Fruit fly (Drosophila melanogaster) whole organism, embryonic: ENCODE measurements around the gene CG5986.
A peak's percentile ranks its signal among the peaks of the same experiment; 100 is the strongest.

Source experiments
- Atf6 ChIP-seq: fragments of 200-800 bp; sonication (Bioruptor generic); IDR thresholded peaks from 2 replicates; pipeline ENCODE4 v1.3.6; 2022; ENCODE audit warnings: missing biosample characterization, missing genetic modification characterization
- BEAF-32 ChIP-seq: fragments of 200-800 bp; sonication (Bioruptor generic); optimal IDR thresholded peaks from 3 replicates; lab custom pipeline; 2017; ENCODE audit warnings: missing biosample characterization, missing genetic modification characterization, mild to moderate bottlenecking, moderate library complexity, missing genetic modification reagents
- CG10543 ChIP-seq: fragments of 200-800 bp; sonication (Bioruptor generic); optimal IDR thresholded peaks from 3 replicates; lab custom pipeline; 2017; ENCODE audit warnings: missing biosample characterization, mild to moderate bottlenecking, missing genetic modification characterization, moderate library complexity
- CG11398 ChIP-seq: fragments of 200-800 bp; sonication (Bioruptor generic); optimal IDR thresholded peaks from 2 replicates; lab custom pipeline; 2016; ENCODE audit warnings: missing biosample characterization, missing genetic modification characterization
- CG12659 ChIP-seq: fragments of 200-800 bp; sonication (Bioruptor generic); optimal IDR thresholded peaks from 3 replicates; lab custom pipeline; 2017; ENCODE audit warnings: mild to moderate bottlenecking, missing biosample characterization, missing genetic modification reagents, missing genetic modification characterization
- CG13424 ChIP-seq: fragments of 200-800 bp; sonication (Bioruptor generic); optimal IDR thresholded peaks from 2 replicates; lab custom pipeline; 2019; ENCODE audit warnings: missing biosample characterization, mild to moderate bottlenecking, missing genetic modification characterization, moderate library complexity
- CG15479 ChIP-seq: fragments of 200-800 bp; sonication (Bioruptor generic); optimal IDR thresholded peaks from 3 replicates; lab custom pipeline; 2019; ENCODE audit warnings: missing biosample characterization, mild to moderate bottlenecking, missing genetic modification characterization, moderate library complexity
- CG15696 ChIP-seq: fragments of 200-800 bp; sonication (Bioruptor generic); optimal IDR thresholded peaks from 2 replicates; lab custom pipeline; 2019; ENCODE audit warnings: missing biosample characterization, mild to moderate bottlenecking, missing genetic modification characterization, moderate library complexity
- CG2116 ChIP-seq: fragments of 200-800 bp; sonication (Bioruptor generic); optimal IDR thresholded peaks from 3 replicates; lab custom pipeline; 2018; ENCODE audit warnings: missing biosample characterization, mild to moderate bottlenecking, missing genetic modification characterization
- CG32767 ChIP-seq: fragments of 200-800 bp; sonication (Bioruptor generic); IDR thresholded peaks from 2 replicates; pipeline ENCODE4 v1.3.6; 2022; ENCODE audit warnings: missing biosample characterization, missing genetic modification characterization
- CG34224 ChIP-seq: fragments of 200-800 bp; sonication (Bioruptor generic); IDR thresholded peaks from 3 replicates; pipeline ENCODE4 v1.3.6; 2022; ENCODE audit warnings: missing biosample characterization, missing genetic modification characterization; ENCODE audit not compliant: partially characterized antibody
- CG4360 ChIP-seq: fragments of 200-800 bp; sonication (Bioruptor generic); IDR thresholded peaks from 2 replicates; pipeline ENCODE4 v1.3.6; 2022; ENCODE audit warnings: missing biosample characterization, missing genetic modification characterization
- CG4424 ChIP-seq: fragments of 200-800 bp; sonication (Bioruptor generic); optimal IDR thresholded peaks from 3 replicates; lab custom pipeline; 2016; ENCODE audit warnings: missing biosample characterization, missing genetic modification characterization
- CG5180 ChIP-seq: fragments of 200-800 bp; sonication (Bioruptor generic); optimal IDR thresholded peaks from 3 replicates; lab custom pipeline; 2017; ENCODE audit warnings: missing biosample characterization, missing genetic modification characterization, mild to moderate bottlenecking, moderate library complexity, missing genetic modification reagents
- CG6254 ChIP-seq: fragments of 200-800 bp; sonication (Bioruptor generic); optimal IDR thresholded peaks from 3 replicates; lab custom pipeline; 2017; ENCODE audit warnings: mild to moderate bottlenecking, missing biosample characterization, missing genetic modification reagents, missing genetic modification characterization
- CG6765 ChIP-seq: fragments of 200-800 bp; sonication (Bioruptor generic); optimal IDR thresholded peaks from 3 replicates; lab custom pipeline; 2017; ENCODE audit warnings: missing biosample characterization, mild to moderate bottlenecking, missing genetic modification characterization
- CG8089 ChIP-seq: fragments of 200-800 bp; sonication (Bioruptor generic); optimal IDR thresholded peaks from 3 replicates; lab custom pipeline; 2016; ENCODE audit warnings: missing biosample characterization, missing genetic modification characterization
- CG8290 ChIP-seq, 3 experiments: fragments of 200-800 bp; sonication (Bioruptor generic); optimal IDR thresholded peaks; 2 replicates each; lab custom pipeline; 2016 to 2019; ENCODE audit warnings: missing biosample characterization in 3 of 3, missing genetic modification characterization in 3 of 3, mild to moderate bottlenecking in 2 of 3, moderate library complexity in 1 of 3
- CG8944 ChIP-seq: fragments of 200-800 bp; sonication (Bioruptor generic); optimal IDR thresholded peaks from 3 replicates; lab custom pipeline; 2016; ENCODE audit warnings: missing biosample characterization, missing genetic modification characterization
- CG9437 ChIP-seq: fragments of 200-800 bp; sonication (Bioruptor generic); optimal IDR thresholded peaks from 2 replicates; lab custom pipeline; 2018; ENCODE audit warnings: missing biosample characterization, mild to moderate bottlenecking, missing genetic modification characterization
- CrebB ChIP-seq: fragments of 200-800 bp; sonication (Bioruptor generic); optimal IDR thresholded peaks from 3 replicates; lab custom pipeline; 2018; ENCODE audit warnings: missing biosample characterization, mild to moderate bottlenecking, missing genetic modification characterization
- Dad ChIP-seq: fragments of 200-800 bp; sonication (Bioruptor generic); optimal IDR thresholded peaks from 3 replicates; lab custom pipeline; 2016; ENCODE audit warnings: missing biosample characterization, missing genetic modification characterization
- Ets97D ChIP-seq: fragments of 200-800 bp; sonication (Bioruptor generic); optimal IDR thresholded peaks from 3 replicates; lab custom pipeline; 2016; ENCODE audit warnings: missing biosample characterization, missing genetic modification characterization
- HLH4C ChIP-seq: fragments of 200-800 bp; sonication (Bioruptor generic); IDR thresholded peaks from 3 replicates; pipeline ENCODE4 v1.3.6; 2022; ENCODE audit warnings: missing biosample characterization, missing genetic modification characterization; ENCODE audit not compliant: partially characterized antibody
- MTF-1 ChIP-seq: fragments of 200-800 bp; sonication (Bioruptor generic); optimal IDR thresholded peaks from 2 replicates; lab custom pipeline; 2018; ENCODE audit warnings: missing biosample characterization, mild to moderate bottlenecking, missing genetic modification characterization, borderline replicate concordance
- Med ChIP-seq: fragments of 200-800 bp; sonication (Bioruptor generic); peaks from one replicate; lab custom pipeline; 2016; ENCODE audit warnings: missing biosample characterization, missing genetic modification characterization, mild to moderate bottlenecking, inconsistent platforms, moderate library complexity
- Neu2 ChIP-seq: fragments of 200-800 bp; sonication (Bioruptor generic); optimal IDR thresholded peaks from 3 replicates; lab custom pipeline; 2016; ENCODE audit warnings: missing biosample characterization, missing genetic modification characterization, borderline replicate concordance
- Nf-YB ChIP-seq: fragments of 200-800 bp; sonication (Bioruptor generic); optimal IDR thresholded peaks from 3 replicates; lab custom pipeline; 2019; ENCODE audit warnings: missing biosample characterization, mild to moderate bottlenecking, missing genetic modification characterization, moderate library complexity
- Nf-YC ChIP-seq: fragments of 200-800 bp; optimal IDR thresholded peaks from 3 replicates; lab custom pipeline; 2019; ENCODE audit warnings: missing biosample characterization, mild to moderate bottlenecking, missing genetic modification characterization, moderate library complexity
- Sin3A ChIP-seq: fragments of >200 bp; optimal IDR thresholded peaks from 2 replicates; lab custom pipeline; 2018
- bcd ChIP-seq: fragments of 200-800 bp; sonication (Bioruptor generic); optimal IDR thresholded peaks from 2 replicates; lab custom pipeline; 2017; ENCODE audit warnings: missing biosample characterization, mild to moderate bottlenecking, missing genetic modification characterization
- chinmo ChIP-seq: fragments of 200-800 bp; sonication (Bioruptor generic); IDR thresholded peaks from 4 replicates; pipeline ENCODE4 v1.3.6; 2022; ENCODE audit warnings: missing biosample characterization, missing genetic modification characterization; ENCODE audit not compliant: partially characterized antibody
- corto ChIP-seq: fragments of 200-800 bp; sonication (Bioruptor generic); optimal IDR thresholded peaks from 2 replicates; lab custom pipeline; 2016; ENCODE audit warnings: missing biosample characterization, mild to moderate bottlenecking, missing genetic modification characterization, moderate library complexity
- ewg ChIP-seq: fragments of 200-800 bp; sonication (Bioruptor generic); optimal IDR thresholded peaks from 3 replicates; lab custom pipeline; 2017; ENCODE audit warnings: mild to moderate bottlenecking, missing biosample characterization, missing genetic modification reagents, missing genetic modification characterization
- exex ChIP-seq: fragments of 200-800 bp; sonication (Bioruptor generic); optimal IDR thresholded peaks from 4 replicates; lab custom pipeline; 2018; ENCODE audit warnings: missing biosample characterization, mild to moderate bottlenecking, missing genetic modification characterization, moderate library complexity
- gem ChIP-seq: fragments of 200-800 bp; sonication (Bioruptor generic); optimal IDR thresholded peaks from 2 replicates; lab custom pipeline; 2019; ENCODE audit warnings: missing biosample characterization, mild to moderate bottlenecking, missing genetic modification characterization, moderate library complexity
- grn ChIP-seq: fragments of 200-800 bp; sonication (Bioruptor generic); optimal IDR thresholded peaks from 3 replicates; lab custom pipeline; 2017; ENCODE audit warnings: missing biosample characterization, missing genetic modification characterization
- her ChIP-seq: fragments of 200-800 bp; sonication (Bioruptor generic); optimal IDR thresholded peaks from 2 replicates; lab custom pipeline; 2016; ENCODE audit warnings: missing biosample characterization, missing genetic modification characterization
- hth ChIP-seq: fragments of >200 bp; optimal IDR thresholded peaks from 2 replicates; lab custom pipeline; 2017; ENCODE audit warnings: inconsistent platforms
- ind ChIP-seq: fragments of 200-800 bp; sonication (Bioruptor generic); optimal IDR thresholded peaks from 3 replicates; lab custom pipeline; 2016; ENCODE audit warnings: missing biosample characterization, missing genetic modification characterization
- lbe ChIP-seq: fragments of 200-800 bp; sonication (Bioruptor generic); optimal IDR thresholded peaks from 2 replicates; lab custom pipeline; 2016; ENCODE audit warnings: missing biosample characterization, mild to moderate bottlenecking, missing genetic modification characterization
- lilli ChIP-seq: fragments of 200-800 bp; sonication (Bioruptor generic); optimal IDR thresholded peaks from 3 replicates; lab custom pipeline; 2016; ENCODE audit warnings: missing biosample characterization, missing genetic modification characterization
- pros ChIP-seq: fragments of 200-800 bp; sonication (Bioruptor generic); optimal IDR thresholded peaks from 3 replicates; lab custom pipeline; 2019; ENCODE audit warnings: missing biosample characterization, mild to moderate bottlenecking, missing genetic modification characterization, moderate library complexity
- pum ChIP-seq: fragments of 200-800 bp; sonication (Bioruptor generic); optimal IDR thresholded peaks from 2 replicates; lab custom pipeline; 2016; ENCODE audit warnings: missing biosample characterization, missing genetic modification characterization
- stwl ChIP-seq: fragments of 200-800 bp; sonication (Bioruptor generic); optimal IDR thresholded peaks from 3 replicates; lab custom pipeline; 2018; ENCODE audit warnings: missing biosample characterization, mild to moderate bottlenecking, missing genetic modification characterization, moderate library complexity
- vnd ChIP-seq: fragments of 200-800 bp; sonication (Bioruptor generic); IDR thresholded peaks from 3 replicates; pipeline ENCODE4 v1.3.6; 2022; ENCODE audit warnings: missing biosample characterization, missing genetic modification characterization; ENCODE audit not compliant: partially characterized antibody
- zen ChIP-seq: fragments of 200-800 bp; sonication (Bioruptor generic); optimal IDR thresholded peaks from 3 replicates; lab custom pipeline; 2018; ENCODE audit warnings: missing biosample characterization, mild to moderate bottlenecking, missing genetic modification characterization, moderate library complexity
- zfh1 ChIP-seq: fragments of 200-800 bp; sonication (Bioruptor generic); IDR thresholded peaks from 3 replicates; pipeline ENCODE4 v1.3.6; 2022; ENCODE audit warnings: missing biosample characterization, missing genetic modification characterization

CG5986 gene

dm6 chr3R:24050690-24051440, 3.3 kb downstream of the CG5986 start, which contains the start of the genes Atg6 and Pisd (continued):
- no peak for TF ChIP-seq CG5180 (GFP tag; lab: Kevin White, UChicago)
- TF ChIP-seq CG2116 (GFP tag; lab: Kevin White, UChicago) = peak; percentile 52
- peak; percentile 90 for TF ChIP-seq pros (GFP tag; lab: Kevin White, UChicago)
- no peak for TF ChIP-seq pum (GFP tag; lab: Kevin White, UChicago)
- TF ChIP-seq HLH4C = 0 out of 3 replicates have a peak, but pooled peaks have one; percentile 32
- TF ChIP-seq CG4424 (GFP tag; lab: Kevin White, UChicago) = no peak
- peak; percentile 75 for TF ChIP-seq Sin3A (lab: Kevin White, UChicago)
- no peak for TF ChIP-seq CG32767 (GFP tag; lab: Robert Waterston, UW)
- TF ChIP-seq CG6765 (GFP tag; lab: Kevin White, UChicago) = no peak
- TF ChIP-seq chinmo = peak; percentile 77; the same call in 2 of the 4 replicates
- TF ChIP-seq CG12659 (GFP tag; lab: Kevin White, UChicago) = peak; percentile 36
- TF ChIP-seq Nf-YB (GFP tag; lab: Kevin White, UChicago) = peak; percentile 13
- no peak for TF ChIP-seq CG8944 (GFP tag; lab: Kevin White, UChicago)
- peak; percentile 83 for TF ChIP-seq CG10543
- TF ChIP-seq BEAF-32 (GFP tag; lab: Kevin White, UChicago) = peak; percentile 44
- TF ChIP-seq CG9437 (GFP tag; lab: Kevin White, UChicago) = peak; percentile 1
- TF ChIP-seq vnd (GFP tag; lab: Robert Waterston, UW) = 0 out of 3 replicates have a peak, but pooled peaks have one; percentile 1
- TF ChIP-seq stwl (tag; lab: Kevin White, UChicago) = peak; percentile 53
- peak; percentile 89 for TF ChIP-seq Med (GFP tag; lab: Kevin White, UChicago)
- no peak for TF ChIP-seq CG6254 (GFP tag; lab: Kevin White, UChicago)
- peak; percentile 5 for TF ChIP-seq bcd (GFP tag; lab: Kevin White, UChicago)
- TF ChIP-seq Neu2 (GFP tag; lab: Kevin White, UChicago) = peak; percentile 54
- TF ChIP-seq zfh1 = no peak
- TF ChIP-seq Nf-YC (tag; lab: Kevin White, UChicago) = peak; percentile 47
- TF ChIP-seq CG15479 = peak; percentile 11
- TF ChIP-seq exex (tag; lab: Kevin White, UChicago) = peak; percentile 55
- no peak for TF ChIP-seq CG15696 (tag; lab: Kevin White, UChicago)
- TF ChIP-seq CG11398 (GFP tag; lab: Kevin White, UChicago) = no peak
- TF ChIP-seq gem (tag; lab: Kevin White, UChicago) = peak; percentile 25
- peak; percentile 34 for TF ChIP-seq lilli (GFP tag; lab: Kevin White, UChicago)
- TF ChIP-seq CrebB (tag; lab: Kevin White, UChicago) = peak; percentile 40
- no peak for TF ChIP-seq MTF-1 (GFP tag; lab: Kevin White, UChicago)
- TF ChIP-seq Ets97D = no peak
- TF ChIP-seq her (GFP tag; lab: Kevin White, UChicago) = peak; percentile 29
- no peak for TF ChIP-seq hth (lab: Kevin White, UChicago)
- no peak for TF ChIP-seq lbe (GFP tag; lab: Kevin White, UChicago)
- TF ChIP-seq Atf6 (GFP tag; lab: Robert Waterston, UW) = peak; percentile 53
- TF ChIP-seq CG13424 = peak; percentile 28
- TF ChIP-seq CG4360 = peak; percentile 82
- peak; percentile 26 for TF ChIP-seq ind (GFP tag; lab: Kevin White, UChicago)
- no peak for TF ChIP-seq CG8290 (GFP tag; optimal IDR thresholded peaks at IDR 0.05; lab: Kevin White, UChicago)
- peak in 1 of 2 experiments; percentile 45 for TF ChIP-seq CG8290 (tag; optimal IDR thresholded peaks at IDR 0.05; lab: Kevin White, UChicago)
- TF ChIP-seq zen (tag; lab: Kevin White, UChicago) = no peak
- TF ChIP-seq grn (GFP tag; lab: Kevin White, UChicago) = peak; percentile 14
- peak; percentile 8 for TF ChIP-seq ewg
- no peak for TF ChIP-seq Dad (GFP tag; lab: Kevin White, UChicago)
- no peak for TF ChIP-seq CG8089
- peak; percentile 50; the same call in 2 of the 3 replicates for TF ChIP-seq CG34224
- peak; percentile 6 for TF ChIP-seq corto
